Fruit fly (Drosophila melanogaster) whole organism, prepupa: ENCODE results near the gene hook.

Source experiments
- Blimp-1 ChIP-seq: fragments of 200-800 bp; sonication (Bioruptor generic); optimal IDR thresholded peaks from 3 replicates; lab custom pipeline; 2017; ENCODE audit warnings: missing biosample characterization, missing genetic modification characterization, mild to moderate bottlenecking, moderate library complexity, missing genetic modification reagents
- CG10631 ChIP-seq: fragments of 200-800 bp; sonication (Bioruptor generic); optimal IDR thresholded peaks from 2 replicates; lab custom pipeline; 2016; ENCODE audit warnings: missing biosample characterization, missing genetic modification characterization
- CG10669 ChIP-seq: fragments of 200-800 bp; sonication (Bioruptor generic); optimal IDR thresholded peaks from 3 replicates; lab custom pipeline; 2018; ENCODE audit warnings: missing biosample characterization, mild to moderate bottlenecking, missing genetic modification characterization, moderate library complexity
- CG11294 ChIP-seq: fragments of 200-800 bp; sonication (Bioruptor generic); IDR thresholded peaks from 2 replicates; pipeline ENCODE4 v1.3.6; 2022; ENCODE audit warnings: missing biosample characterization, missing genetic modification characterization
- CG11762 ChIP-seq: fragments of 200-800 bp; sonication (Bioruptor generic); optimal IDR thresholded peaks from 3 replicates; lab custom pipeline; 2016; ENCODE audit warnings: missing biosample characterization, missing genetic modification characterization; ENCODE audit not compliant: insufficient read depth
- CG11902 ChIP-seq: fragments of 200-800 bp; sonication (Bioruptor generic); optimal IDR thresholded peaks from 3 replicates; lab custom pipeline; 2016; ENCODE audit warnings: missing biosample characterization, missing genetic modification characterization
- CG1621 ChIP-seq: fragments of 200-800 bp; sonication (Bioruptor generic); optimal IDR thresholded peaks from 3 replicates; lab custom pipeline; 2018; ENCODE audit warnings: missing biosample characterization, mild to moderate bottlenecking, missing genetic modification characterization
- CG16779 ChIP-seq: fragments of 200-800 bp; sonication (Bioruptor generic); optimal IDR thresholded peaks from 3 replicates; lab custom pipeline; 2017; ENCODE audit warnings: missing biosample characterization, mild to moderate bottlenecking, missing genetic modification characterization
- CG31627 ChIP-seq: fragments of 200-800 bp; sonication (Bioruptor generic); optimal IDR thresholded peaks from 3 replicates; lab custom pipeline; 2016; ENCODE audit warnings: missing biosample characterization, missing genetic modification characterization
- CG32006 ChIP-seq: fragments of 200-800 bp; sonication (Bioruptor generic); optimal IDR thresholded peaks from 3 replicates; lab custom pipeline; 2017; ENCODE audit warnings: missing biosample characterization, mild to moderate bottlenecking, missing genetic modification characterization
- CG34406 ChIP-seq: fragments of 200-800 bp; sonication (Bioruptor generic); optimal IDR thresholded peaks from 3 replicates; lab custom pipeline; 2016; ENCODE audit warnings: missing biosample characterization, missing genetic modification characterization
- CG3919 ChIP-seq: fragments of 200-800 bp; sonication (Bioruptor generic); optimal IDR thresholded peaks from 3 replicates; lab custom pipeline; 2016; ENCODE audit warnings: missing biosample characterization, missing genetic modification characterization
- CG4318 ChIP-seq: fragments of 200-800 bp; sonication (Bioruptor generic); optimal IDR thresholded peaks from 3 replicates; lab custom pipeline; 2017; ENCODE audit warnings: missing biosample characterization, mild to moderate bottlenecking, missing genetic modification characterization
- CG6163 ChIP-seq: fragments of 200-800 bp; sonication (Bioruptor generic); IDR thresholded peaks from 3 replicates; pipeline ENCODE4 v1.3.6; 2022; ENCODE audit warnings: missing biosample characterization, missing genetic modification characterization
- CG6276 ChIP-seq: fragments of 200-800 bp; sonication (Bioruptor generic); optimal IDR thresholded peaks from 2 replicates; lab custom pipeline; 2017; ENCODE audit warnings: missing biosample characterization, mild to moderate bottlenecking, missing genetic modification characterization
- CG6792 ChIP-seq: fragments of 200-800 bp; sonication (Bioruptor generic); optimal IDR thresholded peaks from 3 replicates; lab custom pipeline; 2016; ENCODE audit warnings: missing biosample characterization, missing genetic modification characterization
- CG6854 ChIP-seq: fragments of 200-800 bp; sonication (Bioruptor generic); optimal IDR thresholded peaks from 2 replicates; lab custom pipeline; 2017; ENCODE audit warnings: missing biosample characterization, mild to moderate bottlenecking, missing genetic modification characterization
- CG7368 ChIP-seq: fragments of 200-800 bp; sonication (Bioruptor generic); optimal IDR thresholded peaks from 3 replicates; lab custom pipeline; 2016; ENCODE audit warnings: missing biosample characterization, missing genetic modification characterization
- CG8319 ChIP-seq: fragments of 200-800 bp; sonication (Bioruptor generic); optimal IDR thresholded peaks from 3 replicates; lab custom pipeline; 2016; ENCODE audit warnings: missing biosample characterization, missing genetic modification characterization
- CG8632 ChIP-seq: fragments of 200-800 bp; sonication (Bioruptor generic); optimal IDR thresholded peaks from 3 replicates; lab custom pipeline; 2016; ENCODE audit warnings: missing biosample characterization, missing genetic modification characterization
- CG9139 ChIP-seq: fragments of 200-800 bp; sonication (Bioruptor generic); optimal IDR thresholded peaks from 3 replicates; lab custom pipeline; 2017; ENCODE audit warnings: missing biosample characterization, mild to moderate bottlenecking, missing genetic modification characterization
- Eip75B ChIP-seq: fragments of 200-800 bp; sonication (Bioruptor generic); optimal IDR thresholded peaks from 3 replicates; lab custom pipeline; 2016; ENCODE audit warnings: missing biosample characterization, missing genetic modification characterization
- Eip78C ChIP-seq: fragments of 200-800 bp; sonication (Bioruptor generic); peaks from one replicate; lab custom pipeline; 2016; ENCODE audit warnings: missing biosample characterization, missing genetic modification characterization
- Eip93F ChIP-seq: fragments of 200-800 bp; sonication (Bioruptor generic); optimal IDR thresholded peaks from 2 replicates; lab custom pipeline; 2016; ENCODE audit warnings: missing biosample characterization, mild to moderate bottlenecking, missing genetic modification characterization
- Ets21C ChIP-seq: fragments of 200-800 bp; sonication (Bioruptor generic); optimal IDR thresholded peaks from 3 replicates; lab custom pipeline; 2016; ENCODE audit warnings: missing biosample characterization, missing genetic modification characterization
- Ets96B ChIP-seq: fragments of 200-800 bp; optimal IDR thresholded peaks from 2 replicates; lab custom pipeline; 2019; ENCODE audit warnings: missing biosample characterization, mild to moderate bottlenecking, missing genetic modification characterization, moderate library complexity
- Gug ChIP-seq: fragments of 200-800 bp; sonication (Bioruptor generic); IDR thresholded peaks from 2 replicates; pipeline ENCODE4 v1.3.6; 2022; ENCODE audit warnings: missing biosample characterization, missing genetic modification characterization
- Hr38 ChIP-seq: sonication (Bioruptor generic); optimal IDR thresholded peaks from 2 replicates; lab custom pipeline; 2016; ENCODE audit warnings: missing biosample characterization, missing genetic modification characterization
- Hr39 ChIP-seq: fragments of 200-800 bp; sonication (Bioruptor generic); optimal IDR thresholded peaks from 2 replicates; lab custom pipeline; 2016; ENCODE audit warnings: missing biosample characterization, missing genetic modification characterization
- Hr4 ChIP-seq: fragments of 200-800 bp; sonication (Bioruptor generic); optimal IDR thresholded peaks from 3 replicates; lab custom pipeline; 2016; ENCODE audit warnings: missing biosample characterization, missing genetic modification characterization
- Lpt ChIP-seq: fragments of 200-800 bp; sonication (Bioruptor generic); optimal IDR thresholded peaks from 3 replicates; lab custom pipeline; 2016; ENCODE audit warnings: missing biosample characterization, missing genetic modification characterization
- Met ChIP-seq: fragments of 200-800 bp; sonication (Bioruptor generic); optimal IDR thresholded peaks from 3 replicates; lab custom pipeline; 2016; ENCODE audit warnings: missing biosample characterization, missing genetic modification characterization
- OdsH ChIP-seq: fragments of 200-800 bp; sonication (Bioruptor generic); optimal IDR thresholded peaks from 3 replicates; lab custom pipeline; 2016; ENCODE audit warnings: missing biosample characterization, missing genetic modification characterization
- Smox ChIP-seq: fragments of 200-800 bp; sonication (Bioruptor generic); optimal IDR thresholded peaks from 3 replicates; lab custom pipeline; 2016; ENCODE audit warnings: missing biosample characterization, missing genetic modification characterization
- Sox102F ChIP-seq: fragments of 200-800 bp; sonication (Bioruptor generic); optimal IDR thresholded peaks from 2 replicates; lab custom pipeline; 2016; ENCODE audit warnings: missing biosample characterization, mild to moderate bottlenecking, missing genetic modification characterization
- Sox14 ChIP-seq: fragments of 200-800 bp; sonication (Bioruptor generic); optimal IDR thresholded peaks from 3 replicates; lab custom pipeline; 2016; ENCODE audit warnings: missing biosample characterization, missing genetic modification characterization
- Sox15 ChIP-seq: fragments of 200-800 bp; sonication (Bioruptor generic); optimal IDR thresholded peaks from 3 replicates; lab custom pipeline; 2016; ENCODE audit warnings: missing biosample characterization, missing genetic modification characterization
- achi ChIP-seq: fragments of 200-800 bp; sonication (Bioruptor generic); optimal IDR thresholded peaks from 3 replicates; lab custom pipeline; 2016; ENCODE audit warnings: missing biosample characterization, missing genetic modification characterization
- cyc ChIP-seq: fragments of 200-800 bp; sonication (Bioruptor generic); optimal IDR thresholded peaks from 3 replicates; lab custom pipeline; 2016; ENCODE audit warnings: missing biosample characterization, missing genetic modification characterization
- dsx ChIP-seq: fragments of 200-800 bp; optimal IDR thresholded peaks from 3 replicates; lab custom pipeline; 2019; ENCODE audit warnings: missing biosample characterization, mild to moderate bottlenecking, missing genetic modification characterization, moderate library complexity; ENCODE audit not compliant: poor library complexity, severe bottlenecking
- eg ChIP-seq: fragments of 200-800 bp; sonication (Bioruptor generic); IDR thresholded peaks from 3 replicates; pipeline ENCODE4 v1.3.6; 2022; ENCODE audit warnings: missing biosample characterization, missing genetic modification characterization
- esn ChIP-seq: fragments of 200-800 bp; sonication (Bioruptor generic); optimal IDR thresholded peaks from 2 replicates; lab custom pipeline; 2016; ENCODE audit warnings: missing biosample characterization, mild to moderate bottlenecking, missing genetic modification characterization, moderate library complexity
- fd59A ChIP-seq: fragments of 200-800 bp; sonication (Bioruptor generic); optimal IDR thresholded peaks from 2 replicates; lab custom pipeline; 2017; ENCODE audit warnings: missing biosample characterization, mild to moderate bottlenecking, missing genetic modification characterization, missing genetic modification reagents
- fd85E ChIP-seq: fragments of 200-800 bp; sonication (Bioruptor generic); optimal IDR thresholded peaks from 3 replicates; lab custom pipeline; 2016; ENCODE audit warnings: missing biosample characterization, missing genetic modification characterization
- fkh ChIP-seq: fragments of 200-800 bp; sonication (Bioruptor generic); optimal IDR thresholded peaks from 3 replicates; lab custom pipeline; 2017; ENCODE audit warnings: missing biosample characterization, mild to moderate bottlenecking, missing genetic modification characterization, moderate library complexity
- lz ChIP-seq: fragments of 200-800 bp; sonication (Bioruptor generic); optimal IDR thresholded peaks from 3 replicates; lab custom pipeline; 2016; ENCODE audit warnings: missing biosample characterization, missing genetic modification characterization
- net ChIP-seq: fragments of 200-800 bp; sonication (Bioruptor generic); optimal IDR thresholded peaks from 3 replicates; lab custom pipeline; 2016; ENCODE audit warnings: missing biosample characterization, missing genetic modification characterization
- pdm3 ChIP-seq: fragments of 200-800 bp; sonication (Bioruptor generic); optimal IDR thresholded peaks from 3 replicates; lab custom pipeline; 2016; ENCODE audit warnings: missing biosample characterization, missing genetic modification characterization
- salr ChIP-seq, 2 experiments: fragments of 200-800 bp; sonication (Bioruptor generic); optimal IDR thresholded peaks; 3 replicates each; lab custom pipeline; 2016 to 2018; ENCODE audit warnings: missing biosample characterization in 2 of 2, missing genetic modification characterization in 2 of 2, mild to moderate bottlenecking in 1 of 2
- ss ChIP-seq, 2 experiments: fragments of 200-800 bp; sonication (Bioruptor generic); optimal IDR thresholded peaks; 2 replicates in 1 of 2; 3 replicates in 1 of 2; lab custom pipeline; 2017 to 2018; ENCODE audit warnings: mild to moderate bottlenecking in 2 of 2, missing biosample characterization in 2 of 2, missing genetic modification characterization in 2 of 2, moderate library complexity in 1 of 2
- svp ChIP-seq: fragments of 200-800 bp; sonication (Bioruptor generic); peaks from one replicate; lab custom pipeline; 2016; ENCODE audit warnings: missing biosample characterization, missing genetic modification characterization
- topi ChIP-seq: fragments of 200-800 bp; sonication (Bioruptor generic); optimal IDR thresholded peaks from 3 replicates; lab custom pipeline; 2016; ENCODE audit warnings: missing biosample characterization, missing genetic modification characterization

The hook gene

dm6 chr2L:19051534-19052100 lies 18.3 kb upstream of the hook start, which contains the start of gene Rpn3:
TSS of gene Rpn3 (plus strand) at chr2L:19051790.
- TF ChIP-seq lz (GFP tag; lab: Kevin White, UChicago) (peak; percentile 89), Ets21C (peak; percentile 77), cyc (peak; percentile 82), pdm3 (GFP tag; lab: Kevin White, UChicago) (peak; percentile 90), CG7368 (GFP tag; lab: Kevin White, UChicago) (peak; percentile 77), Sox15 (GFP tag; lab: Kevin White, UChicago) (peak; percentile 65), OdsH (GFP tag; lab: Kevin White, UChicago) (no peak), CG6854 (GFP tag; lab: Kevin White, UChicago) (no peak), net (GFP tag; lab: Kevin White, UChicago) (peak; percentile 75), CG11294 (GFP tag; lab: Robert Waterston, UW) (peak; percentile 58; the same call in 1 of the 2 replicates), Eip75B (peak; percentile 84), eg (GFP tag; lab: Robert Waterston, UW) (peak; percentile 91), topi (peak; percentile 82), CG10669 (GFP tag; lab: Kevin White, UChicago) (peak; percentile 75), Hr38 (GFP tag; lab: Kevin White, UChicago) (peak; percentile 26), CG1621 (peak; percentile 71), CG31627 (peak; percentile 86), Sox14 (GFP tag; lab: Kevin White, UChicago) (peak; percentile 86), CG32006 (GFP tag; lab: Kevin White, UChicago) (peak; percentile 80), ss (GFP tag; optimal IDR thresholded peaks at IDR 0.05; lab: Kevin White, UChicago) (peak in 1 of 2 experiments; percentile 68), CG8632 (peak; percentile 80), CG6163 (peak; percentile 92), CG6276 (no peak), Met (peak; percentile 88), svp (GFP tag; lab: Kevin White, UChicago) (no peak), Lpt (GFP tag; lab: Kevin White, UChicago) (peak; percentile 71), Gug (peak; percentile 77), CG4318 (GFP tag; lab: Kevin White, UChicago) (no peak), Sox102F (no peak), achi (peak; percentile 77), fd59A (peak; percentile 56), CG3919 (GFP tag; lab: Kevin White, UChicago) (peak; percentile 82), CG8319 (peak; percentile 62), CG9139 (GFP tag; lab: Kevin White, UChicago) (no peak), dsx (GFP tag; lab: Kevin White, UChicago) (peak; percentile 85), salr (GFP tag; optimal IDR thresholded peaks at IDR 0.05; lab: Kevin White, UChicago) (peak in 1 of 2 experiments; percentile 1), Blimp-1 (GFP tag; lab: Kevin White, UChicago) (no peak), CG11902 (GFP tag; lab: Kevin White, UChicago) (peak; percentile 56), Eip78C (GFP tag; lab: Kevin White, UChicago) (peak; percentile 90), esn (peak; percentile 91), CG16779 (tag; lab: Kevin White, UChicago) (no peak), fkh (GFP tag; lab: Kevin White, UChicago) (no peak), Hr4 (GFP tag; lab: Kevin White, UChicago) (no peak), Hr39 (peak; percentile 86), Smox (no peak), Ets96B (tag; lab: Kevin White, UChicago) (peak; percentile 83), CG6792 (GFP tag; lab: Kevin White, UChicago) (peak; percentile 82), CG11762 (peak; percentile 62), Eip93F (GFP tag; lab: Kevin White, UChicago) (no peak), CG34406 (GFP tag; lab: Kevin White, UChicago) (peak; percentile 84), fd85E (GFP tag; lab: Kevin White, UChicago) (no peak), CG10631 (GFP tag; lab: Kevin White, UChicago) (no peak)
